Fruit fly (Drosophila melanogaster) whole organism, embryonic: ENCODE data around the gene CG12659.

Experiments used
- Abd-B ChIP-seq: fragments of 200-800 bp; sonication (Bioruptor generic); optimal IDR thresholded peaks from 2 replicates; lab custom pipeline; 2018; ENCODE audit warnings: missing biosample characterization, mild to moderate bottlenecking, missing genetic modification characterization, moderate library complexity
- Awh ChIP-seq: fragments of 200-800 bp; sonication (Bioruptor generic); IDR thresholded peaks from 2 replicates; pipeline ENCODE4, ENCODE4 v1.3.6; 2022; ENCODE audit warnings: missing biosample characterization, missing genetic modification characterization
- CG11560 ChIP-seq: fragments of 200-800 bp; sonication (Bioruptor generic); IDR thresholded peaks from 3 replicates; pipeline ENCODE4 v1.3.6; 2022; ENCODE audit warnings: missing biosample characterization, missing genetic modification characterization
- CG12942 ChIP-seq: fragments of 200-800 bp; sonication (Bioruptor generic); optimal IDR thresholded peaks from 3 replicates; lab custom pipeline; 2016; ENCODE audit warnings: missing biosample characterization, missing genetic modification characterization
- CG13894 ChIP-seq: fragments of 200-800 bp; sonication (Bioruptor generic); optimal IDR thresholded peaks from 3 replicates; lab custom pipeline; 2018; ENCODE audit warnings: missing biosample characterization, mild to moderate bottlenecking, missing genetic modification characterization, moderate library complexity
- CG14710 ChIP-seq: fragments of 200-800 bp; sonication (Bioruptor generic); optimal IDR thresholded peaks from 3 replicates; lab custom pipeline; 2019; ENCODE audit warnings: missing biosample characterization, mild to moderate bottlenecking, missing genetic modification characterization, moderate library complexity
- CG14860 ChIP-seq: fragments of 200-800 bp; sonication (Bioruptor generic); IDR thresholded peaks from 3 replicates; pipeline ENCODE4 v1.3.6; 2022; ENCODE audit warnings: missing biosample characterization, missing genetic modification characterization; ENCODE audit not compliant: partially characterized antibody
- CG14965 ChIP-seq: fragments of 200-800 bp; sonication (Bioruptor generic); optimal IDR thresholded peaks from 2 replicates; lab custom pipeline; 2016; ENCODE audit warnings: missing biosample characterization, missing genetic modification characterization, borderline replicate concordance
- CG17568 ChIP-seq: fragments of 200-800 bp; sonication (Bioruptor generic); optimal IDR thresholded peaks from 2 replicates; lab custom pipeline; 2018; ENCODE audit warnings: missing biosample characterization, mild to moderate bottlenecking, missing genetic modification characterization, moderate library complexity
- CG17829 ChIP-seq: fragments of 200-800 bp; optimal IDR thresholded peaks from 2 replicates; lab custom pipeline; 2019; ENCODE audit warnings: missing biosample characterization, mild to moderate bottlenecking, missing genetic modification characterization, moderate library complexity
- CG2199 ChIP-seq: fragments of 200-800 bp; sonication (Bioruptor generic); IDR thresholded peaks from 3 replicates; pipeline ENCODE4 v1.3.6; 2022; ENCODE audit warnings: missing biosample characterization, missing genetic modification characterization
- CG2875 ChIP-seq: fragments of 200-800 bp; sonication (Bioruptor generic); optimal IDR thresholded peaks from 2 replicates; lab custom pipeline; 2017; ENCODE audit warnings: missing biosample characterization, mild to moderate bottlenecking, missing genetic modification characterization, missing genetic modification reagents
- CG31388 ChIP-seq: fragments of 200-800 bp; sonication (Bioruptor generic); optimal IDR thresholded peaks from 2 replicates; lab custom pipeline; 2016; ENCODE audit warnings: missing biosample characterization, missing genetic modification characterization
- CG32532 ChIP-seq: fragments of 200-800 bp; sonication (Bioruptor generic); IDR thresholded peaks from 2 replicates; pipeline ENCODE4 v1.3.6; 2022; ENCODE audit warnings: missing biosample characterization, missing genetic modification characterization
- CG5953 ChIP-seq: fragments of 200-800 bp; sonication (Bioruptor generic); IDR thresholded peaks from 2 replicates; pipeline ENCODE4 v1.3.6; 2022; ENCODE audit warnings: missing biosample characterization, missing genetic modification characterization
- CG6175 ChIP-seq: fragments of 200-800 bp; sonication (Bioruptor generic); IDR thresholded peaks from 3 replicates; pipeline ENCODE4 v1.3.6; 2022; ENCODE audit warnings: missing biosample characterization, missing genetic modification characterization
- CG7745 ChIP-seq: fragments of 200-800 bp; sonication (Bioruptor generic); optimal IDR thresholded peaks from 2 replicates; lab custom pipeline; 2018; ENCODE audit warnings: missing biosample characterization, mild to moderate bottlenecking, missing genetic modification characterization, moderate library complexity
- CG7963 ChIP-seq: fragments of 200-800 bp; sonication (Bioruptor generic); IDR thresholded peaks from 3 replicates; pipeline ENCODE4 v1.3.6; 2022; ENCODE audit warnings: missing biosample characterization, missing genetic modification characterization; ENCODE audit not compliant: partially characterized antibody
- CG9932 ChIP-seq: fragments of 200-800 bp; sonication (Bioruptor generic); IDR thresholded peaks from 2 replicates; pipeline ENCODE4 v1.3.6; 2022; ENCODE audit warnings: missing biosample characterization, missing genetic modification characterization
- Dip3 ChIP-seq: fragments of 200-800 bp; sonication (Bioruptor generic); optimal IDR thresholded peaks from 3 replicates; lab custom pipeline; 2016; ENCODE audit warnings: missing biosample characterization, missing genetic modification characterization
- Dref ChIP-seq: fragments of 200-800 bp; sonication (Bioruptor generic); IDR thresholded peaks from 2 replicates; pipeline ENCODE4 v1.3.6; 2022; ENCODE audit warnings: missing biosample characterization, missing genetic modification characterization
- Fer1 ChIP-seq: fragments of 200-800 bp; sonication (Bioruptor generic); optimal IDR thresholded peaks from 2 replicates; lab custom pipeline; 2017; ENCODE audit warnings: missing biosample characterization, mild to moderate bottlenecking, missing genetic modification characterization
- Fer2 ChIP-seq: fragments of 200-800 bp; sonication (Bioruptor generic); optimal IDR thresholded peaks from 2 replicates; lab custom pipeline; 2018; ENCODE audit warnings: missing biosample characterization, mild to moderate bottlenecking, missing genetic modification characterization, moderate library complexity
- H15 ChIP-seq: fragments of 200-800 bp; sonication (Bioruptor generic); IDR thresholded peaks from 3 replicates; pipeline ENCODE4 v1.3.6; 2022; ENCODE audit warnings: missing biosample characterization, missing genetic modification characterization
- Hmr ChIP-seq: fragments of 200-800 bp; sonication (Bioruptor generic); optimal IDR thresholded peaks from 3 replicates; lab custom pipeline; 2017; ENCODE audit warnings: mild to moderate bottlenecking, missing biosample characterization, missing genetic modification reagents, missing genetic modification characterization
- MTF-1 ChIP-seq: fragments of 200-800 bp; sonication (Bioruptor generic); optimal IDR thresholded peaks from 2 replicates; lab custom pipeline; 2018; ENCODE audit warnings: missing biosample characterization, mild to moderate bottlenecking, missing genetic modification characterization, borderline replicate concordance
- Mrtf ChIP-seq: fragments of 200-800 bp; sonication (Bioruptor generic); IDR thresholded peaks from 3 replicates; pipeline ENCODE4 v1.3.6; 2022; ENCODE audit warnings: missing biosample characterization, missing genetic modification characterization
- Nf-YC ChIP-seq: fragments of 200-800 bp; optimal IDR thresholded peaks from 3 replicates; lab custom pipeline; 2019; ENCODE audit warnings: missing biosample characterization, mild to moderate bottlenecking, missing genetic modification characterization, moderate library complexity
- TFAM ChIP-seq: fragments of 200-800 bp; sonication (Bioruptor generic); optimal IDR thresholded peaks from 2 replicates; lab custom pipeline; 2017; ENCODE audit warnings: missing biosample characterization, missing genetic modification characterization, inconsistent platforms
- Xbp1 ChIP-seq: fragments of 200-800 bp; sonication (Bioruptor generic); optimal IDR thresholded peaks from 3 replicates; lab custom pipeline; 2016; ENCODE audit warnings: missing biosample characterization, mild to moderate bottlenecking, missing genetic modification characterization
- YL-1 ChIP-seq: fragments of 200-800 bp; sonication (Bioruptor generic); optimal IDR thresholded peaks from 3 replicates; lab custom pipeline; 2017; ENCODE audit warnings: missing biosample characterization, mild to moderate bottlenecking, missing genetic modification characterization
- ash1 ChIP-seq: fragments of 200-800 bp; sonication (Bioruptor generic); optimal IDR thresholded peaks from 2 replicates; lab custom pipeline; 2018; ENCODE audit warnings: missing biosample characterization, mild to moderate bottlenecking, missing genetic modification characterization
- ato ChIP-seq: fragments of 200-800 bp; sonication (Bioruptor generic); IDR thresholded peaks from 2 replicates; pipeline ENCODE4 v1.3.6; 2022; ENCODE audit warnings: missing biosample characterization, missing genetic modification characterization; ENCODE audit not compliant: partially characterized antibody
- az2 ChIP-seq: fragments of 200-800 bp; sonication (Bioruptor generic); optimal IDR thresholded peaks from 3 replicates; lab custom pipeline; 2016; ENCODE audit warnings: missing biosample characterization, missing genetic modification characterization
- chif ChIP-seq, 2 experiments: fragments of 200-800 bp; sonication (Bioruptor generic); optimal IDR thresholded peaks; 3 replicates each; lab custom pipeline; 2016; ENCODE audit warnings: missing biosample characterization in 2 of 2, missing genetic modification characterization in 2 of 2
- fd64A ChIP-seq: fragments of 200-800 bp; sonication (Bioruptor generic); optimal IDR thresholded peaks from 3 replicates; lab custom pipeline; 2018; ENCODE audit warnings: missing biosample characterization, mild to moderate bottlenecking, missing genetic modification characterization
- gcm ChIP-seq: fragments of 200-800 bp; sonication (Bioruptor generic); optimal IDR thresholded peaks from 2 replicates; lab custom pipeline; 2019; ENCODE audit warnings: missing biosample characterization, mild to moderate bottlenecking, missing genetic modification characterization, moderate library complexity
- hbn ChIP-seq: fragments of 200-800 bp; sonication (Bioruptor generic); IDR thresholded peaks from 2 replicates; pipeline ENCODE4 v1.3.6; 2022; ENCODE audit warnings: missing biosample characterization, missing genetic modification characterization; ENCODE audit not compliant: partially characterized antibody
- ind ChIP-seq: fragments of 200-800 bp; sonication (Bioruptor generic); optimal IDR thresholded peaks from 3 replicates; lab custom pipeline; 2016; ENCODE audit warnings: missing biosample characterization, missing genetic modification characterization
- otp ChIP-seq: fragments of 200-800 bp; sonication (Bioruptor generic); IDR thresholded peaks from 3 replicates; pipeline ENCODE4, ENCODE4 v1.3.6; 2022; ENCODE audit warnings: missing biosample characterization, missing genetic modification characterization
- row ChIP-seq: fragments of 200-800 bp; sonication (Bioruptor generic); IDR thresholded peaks from 3 replicates; pipeline ENCODE4 v1.3.6; 2022; ENCODE audit warnings: missing biosample characterization, missing genetic modification characterization
- run ChIP-seq: fragments of 200-800 bp; sonication (Bioruptor generic); optimal IDR thresholded peaks from 3 replicates; lab custom pipeline; 2018; ENCODE audit warnings: missing biosample characterization, mild to moderate bottlenecking, missing genetic modification characterization
- sd ChIP-seq: fragments of 200-800 bp; sonication (Bioruptor generic); optimal IDR thresholded peaks from 3 replicates; lab custom pipeline; 2018; ENCODE audit warnings: missing biosample characterization, mild to moderate bottlenecking, missing genetic modification characterization, moderate library complexity
- slou ChIP-seq: fragments of 200-800 bp; sonication (Bioruptor generic); optimal IDR thresholded peaks from 3 replicates; lab custom pipeline; 2016; ENCODE audit warnings: missing biosample characterization, missing genetic modification characterization
- ssp ChIP-seq: fragments of 200-800 bp; sonication (Bioruptor generic); IDR thresholded peaks from 2 replicates; pipeline ENCODE4 v1.3.6; 2022; ENCODE audit warnings: missing biosample characterization, missing genetic modification characterization
- vnd ChIP-seq: fragments of 200-800 bp; sonication (Bioruptor generic); IDR thresholded peaks from 3 replicates; pipeline ENCODE4 v1.3.6; 2022; ENCODE audit warnings: missing biosample characterization, missing genetic modification characterization; ENCODE audit not compliant: partially characterized antibody
- zen ChIP-seq: fragments of 200-800 bp; sonication (Bioruptor generic); optimal IDR thresholded peaks from 3 replicates; lab custom pipeline; 2018; ENCODE audit warnings: missing biosample characterization, mild to moderate bottlenecking, missing genetic modification characterization, moderate library complexity
- zfh2 ChIP-seq: fragments of 200-800 bp; sonication (Bioruptor generic); optimal IDR thresholded peaks from 2 replicates; lab custom pipeline; 2016; ENCODE audit warnings: missing biosample characterization, missing genetic modification characterization

CG12659 gene

DNA sequence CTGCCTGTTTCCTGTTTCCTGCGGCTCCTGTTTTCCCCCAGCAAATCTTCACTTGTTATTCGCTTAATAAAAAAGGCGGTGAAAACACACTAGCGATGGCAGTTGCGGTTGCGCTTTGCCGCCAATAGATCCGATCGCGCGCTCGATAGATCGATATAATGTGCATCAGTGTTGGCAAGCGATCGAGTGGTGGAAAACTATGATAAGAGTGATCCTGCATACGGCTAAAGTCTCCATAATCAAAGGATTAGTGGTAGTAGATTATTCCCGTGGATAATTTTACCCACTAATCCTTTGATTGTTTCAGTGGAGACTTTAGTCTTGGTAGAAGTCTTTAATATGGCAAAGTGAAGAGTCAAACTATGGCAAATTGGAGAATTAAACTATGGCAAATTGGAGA is 14.7 kb upstream of the CG12659 start, which contains the start of gene Caf1-180 (continued):
- peak; percentile 57; the same call in 2 of the 3 replicates for TF ChIP-seq CG14860 (GFP tag; lab: Robert Waterston, UW)
- peak; percentile 76 for TF ChIP-seq vnd (GFP tag; lab: Robert Waterston, UW)

- TF ChIP-seq MTF-1 (GFP tag; lab: Kevin White, UChicago) (no peak), CG31388 (GFP tag; lab: Kevin White, UChicago) (peak; percentile 17), ind (peak; percentile 43), Abd-B (GFP tag; lab: Kevin White, UChicago) (no peak), Dip3 (GFP tag; lab: Kevin White, UChicago) (no peak), CG9932 (GFP tag; lab: Robert Waterston, UW) (no peak), ash1 (GFP tag; lab: Kevin White, UChicago) (no peak), CG5953 (GFP tag; lab: Robert Waterston, UW) (no peak), zen (tag; lab: Kevin White, UChicago) (peak; percentile 36), chif (GFP tag; optimal IDR thresholded peaks at IDR 0.05; lab: Kevin White, UChicago) (peak; percentile 26 to 51), ato (GFP tag; lab: Robert Waterston, UW) (no peak), CG17829 (tag; lab: Kevin White, UChicago) (peak; percentile 33), H15 (GFP tag; lab: Robert Waterston, UW) (0 out of 3 replicates have a peak, but pooled peaks have one; percentile 41), CG13894 (no peak), sd (tag; lab: Kevin White, UChicago) (no peak), Fer1 (GFP tag; lab: Kevin White, UChicago) (no peak), YL-1 (no peak), az2 (GFP tag; lab: Kevin White, UChicago) (peak; percentile 39), CG6175 (GFP tag; lab: Robert Waterston, UW) (no peak; the same call in 2 of the 3 replicates), slou (GFP tag; lab: Kevin White, UChicago) (no peak), CG14710 (tag; lab: Kevin White, UChicago) (no peak), Awh (GFP tag; lab: Robert Waterston, UW) (0 out of 2 replicates have a peak, but pooled peaks have one; percentile 30), TFAM (GFP tag; lab: Kevin White, UChicago) (no peak), Mrtf (peak; percentile 30; the same call in 1 of the 3 replicates), Nf-YC (tag; lab: Kevin White, UChicago) (no peak), CG11560 (tag; lab: Robert Waterston, UW) (no peak), Hmr (GFP tag; lab: Kevin White, UChicago) (no peak), CG7745 (tag; lab: Kevin White, UChicago) (no peak), Dref (GFP tag; lab: Robert Waterston, UW) (no peak), fd64A (GFP tag; lab: Kevin White, UChicago) (no peak), CG7963 (no peak), ssp (GFP tag; lab: Robert Waterston, UW) (no peak), CG2199 (GFP tag; lab: Robert Waterston, UW) (no peak), hbn (GFP tag; lab: Robert Waterston, UW) (no peak), gcm (GFP tag; lab: Kevin White, UChicago) (no peak), Fer2 (no peak), otp (GFP tag; lab: Robert Waterston, UW) (0 out of 3 replicates have a peak, but pooled peaks have one; percentile 44), Xbp1 (GFP tag; lab: Kevin White, UChicago) (peak; percentile 38), CG17568 (GFP tag; lab: Kevin White, UChicago) (no peak), CG2875 (GFP tag; lab: Kevin White, UChicago) (no peak), row (GFP tag; lab: Robert Waterston, UW) (peak; percentile 51; the same call in 2 of the 3 replicates), zfh2 (GFP tag; lab: Kevin White, UChicago) (peak; percentile 31), CG14965 (GFP tag; lab: Kevin White, UChicago) (no peak), run (no peak), CG12942 (GFP tag; lab: Kevin White, UChicago) (no peak), CG32532 (GFP tag; lab: Robert Waterston, UW) (peak; percentile 50; the same call in 1 of the 2 replicates)
Observed at dm6 chrX:8601165-8601564, 9.6 kb upstream of the CG12659 start.
